Worm (Caenorhabditis elegans): ENCODE measurements around the gene gas-1.

DNA sequence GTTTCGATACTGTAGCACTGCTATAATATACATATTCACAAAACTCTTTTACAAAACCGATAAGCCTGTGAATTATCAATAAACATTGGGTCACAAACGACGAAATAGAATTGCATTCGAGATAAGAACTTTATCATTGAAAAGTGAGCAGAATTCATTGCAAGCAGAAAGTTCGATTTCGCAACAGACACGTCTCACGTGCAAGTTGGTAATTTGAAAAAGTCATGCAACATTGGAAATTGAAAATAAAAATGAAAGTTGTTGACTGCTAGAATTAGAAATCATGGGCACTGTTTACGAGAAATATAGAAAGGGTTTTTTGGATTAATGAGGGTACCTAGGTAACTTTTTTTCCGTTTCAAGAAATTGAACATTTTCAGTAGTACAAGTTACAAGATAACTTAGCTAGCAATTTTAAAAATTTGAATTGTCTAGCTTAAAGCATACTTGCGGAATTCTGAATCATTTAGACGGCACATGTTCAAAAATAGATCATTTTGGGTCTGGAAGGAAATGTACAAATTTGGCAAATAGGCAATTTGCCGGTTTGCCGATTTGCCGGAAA lies 20.4 kb upstream of the gas-1 start:
- no peak for TF ChIP-seq lin-11 (tag; optimal IDR thresholded peaks at IDR 0.05)
- TF ChIP-seq ceh-6 (GFP tag; optimal IDR thresholded peaks at IDR 0.05) = no peak
- TF ChIP-seq F13H6.1 (tag; optimal IDR thresholded peaks at IDR 0.05) = no peak
- TF ChIP-seq ceh-19 (GFP tag; optimal IDR thresholded peaks at IDR 0.05) = no peak
- no peak for TF ChIP-seq ceh-9 (tag; optimal IDR thresholded peaks at IDR 0.05)
